Fruit fly (Drosophila melanogaster) whole organism, wandering third instar larva: ENCODE data around the gene ush.

ENCODE experiments used
- CG32264 ChIP-seq: fragments of 200-800 bp; sonication (Bioruptor generic); optimal IDR thresholded peaks from 2 replicates; lab custom pipeline; 2016; ENCODE audit warnings: missing biosample characterization, missing genetic modification characterization
- CG9705 ChIP-seq: fragments of 200-800 bp; sonication (Bioruptor generic); optimal IDR thresholded peaks from 2 replicates; lab custom pipeline; 2018; ENCODE audit warnings: missing biosample characterization, mild to moderate bottlenecking, missing genetic modification characterization
- CrebA ChIP-seq: fragments of 200-800 bp; sonication (Bioruptor generic); optimal IDR thresholded peaks from 2 replicates; lab custom pipeline; 2016; ENCODE audit warnings: missing biosample characterization, mild to moderate bottlenecking, missing genetic modification characterization, borderline replicate concordance
- Dif ChIP-seq: fragments of 200-275, 200-300 bp; sonication (Bioruptor generic); optimal IDR thresholded peaks from 2 replicates; lab custom pipeline; 2018; ENCODE audit warnings: missing biosample characterization, missing genetic modification characterization; ENCODE audit not compliant: partially characterized antibody
- GATAd ChIP-seq: sonication (Bioruptor generic); optimal IDR thresholded peaks from 2 replicates; lab custom pipeline; 2016; ENCODE audit warnings: missing biosample characterization, missing genetic modification characterization
- HLH106 ChIP-seq: fragments of 200-800 bp; optimal IDR thresholded peaks from 3 replicates; lab custom pipeline; 2019; ENCODE audit warnings: missing biosample characterization, mild to moderate bottlenecking, missing genetic modification characterization, moderate library complexity
- Hnf4 ChIP-seq: fragments of 200-800 bp; sonication (Bioruptor generic); optimal IDR thresholded peaks from 2 replicates; lab custom pipeline; 2016; ENCODE audit warnings: missing biosample characterization, mild to moderate bottlenecking, missing genetic modification characterization
- Hr83 ChIP-seq: fragments of 200-300 bp; sonication (Bioruptor generic); optimal IDR thresholded peaks from 2 replicates; lab custom pipeline; 2016; ENCODE audit warnings: missing biosample characterization, mild to moderate bottlenecking, missing genetic modification characterization, moderate library complexity; ENCODE audit not compliant: poor library complexity, severe bottlenecking
- Jra ChIP-seq: sonication (Bioruptor generic); optimal IDR thresholded peaks from 2 replicates; lab custom pipeline; 2016; ENCODE audit warnings: missing biosample characterization, missing genetic modification characterization
- Mio ChIP-seq: sonication (Bioruptor generic); optimal IDR thresholded peaks from 2 replicates; lab custom pipeline; 2016; ENCODE audit warnings: missing biosample characterization, missing genetic modification characterization
- Myc ChIP-seq: fragments of >200 bp; optimal IDR thresholded peaks from 2 replicates; lab custom pipeline; 2017
- N ChIP-seq: fragments of >200 bp; optimal IDR thresholded peaks from 2 replicates; lab custom pipeline; 2018; ENCODE audit warnings: missing biosample characterization, missing external identifiers, missing genetic modification characterization
- OdsH ChIP-seq: fragments of 200-800 bp; sonication (Bioruptor generic); optimal IDR thresholded peaks from 2 replicates; lab custom pipeline; 2016; ENCODE audit warnings: missing biosample characterization, mild to moderate bottlenecking, missing genetic modification characterization
- Rel ChIP-seq, 2 experiments: fragments of 200-800 bp; sonication (Bioruptor generic) in 1 of 2; optimal IDR thresholded peaks; 2 replicates in 1 of 2; 3 replicates in 1 of 2; lab custom pipeline; 2016 to 2019; ENCODE audit warnings: mild to moderate bottlenecking in 2 of 2, missing biosample characterization in 2 of 2, missing genetic modification characterization in 2 of 2, moderate library complexity in 1 of 2
- Sp1 ChIP-seq: fragments of 200-800 bp; sonication (Bioruptor generic); optimal IDR thresholded peaks from 3 replicates; lab custom pipeline; 2019; ENCODE audit warnings: missing biosample characterization, mild to moderate bottlenecking, missing genetic modification characterization, moderate library complexity
- br ChIP-seq: fragments of 200-800 bp; sonication (Bioruptor generic); optimal IDR thresholded peaks from 2 replicates; lab custom pipeline; 2016; ENCODE audit warnings: missing biosample characterization, missing genetic modification characterization
- brk ChIP-seq: fragments of 200-800 bp; sonication (Bioruptor generic); optimal IDR thresholded peaks from 2 replicates; lab custom pipeline; 2016; ENCODE audit warnings: missing biosample characterization, mild to moderate bottlenecking, missing genetic modification characterization
- dl ChIP-seq, 2 experiments: fragments of 175-275, 200-275 bp in 1 of 2; fragments of 200-275 bp in 1 of 2; sonication (Bioruptor generic); optimal IDR thresholded peaks; lab custom pipeline; 2018; ENCODE audit warnings: mild to moderate bottlenecking in 2 of 2, missing biosample characterization in 2 of 2, missing genetic modification characterization in 2 of 2, moderate library complexity in 2 of 2; ENCODE audit not compliant: partially characterized antibody in 2 of 2, insufficient read depth in 1 of 2
- dmrt93B ChIP-seq: fragments of 200-800 bp; sonication (Bioruptor generic); optimal IDR thresholded peaks from 2 replicates; lab custom pipeline; 2018; ENCODE audit warnings: missing biosample characterization, mild to moderate bottlenecking, missing genetic modification characterization
- dsf ChIP-seq: sonication (Bioruptor generic); optimal IDR thresholded peaks from 2 replicates; lab custom pipeline; 2016; ENCODE audit warnings: missing biosample characterization, missing genetic modification characterization, borderline replicate concordance
- ey ChIP-seq: fragments of 200-800 bp; sonication (Bioruptor generic); optimal IDR thresholded peaks from 2 replicates; lab custom pipeline; 2016; ENCODE audit warnings: missing biosample characterization, missing genetic modification characterization
- foxo ChIP-seq, 2 experiments: fragments of 200-800 bp; sonication (Bioruptor generic); optimal IDR thresholded peaks; 2 replicates in 1 of 2; 3 replicates in 1 of 2; lab custom pipeline; 2016 to 2017; ENCODE audit warnings: missing biosample characterization in 2 of 2, missing genetic modification characterization in 2 of 2
- fru ChIP-seq: fragments of 200-800 bp; sonication (Bioruptor generic); optimal IDR thresholded peaks from 3 replicates; lab custom pipeline; 2016; ENCODE audit warnings: missing biosample characterization, mild to moderate bottlenecking, missing genetic modification characterization
- h ChIP-seq: fragments of 200-800 bp; sonication (Bioruptor generic); optimal IDR thresholded peaks from 3 replicates; lab custom pipeline; 2016; ENCODE audit warnings: missing biosample characterization, mild to moderate bottlenecking, missing genetic modification characterization
- jim ChIP-seq: fragments of 175-275, 200-325 bp; sonication (Bioruptor generic); optimal IDR thresholded peaks from 2 replicates; lab custom pipeline; 2016; ENCODE audit warnings: missing biosample characterization, mild to moderate bottlenecking, missing genetic modification characterization
- lola ChIP-seq: fragments of >200 bp; optimal IDR thresholded peaks from 2 replicates; lab custom pipeline; 2017; ENCODE audit warnings: missing biosample characterization, missing genetic modification characterization
- pan ChIP-seq: fragments of >200 bp; optimal IDR thresholded peaks from 2 replicates; lab custom pipeline; 2017
- psq ChIP-seq: fragments of 200-800 bp; sonication (Bioruptor generic); optimal IDR thresholded peaks from 3 replicates; lab custom pipeline; 2017; ENCODE audit warnings: missing biosample characterization, mild to moderate bottlenecking, missing genetic modification characterization, moderate library complexity
- rgr ChIP-seq: fragments of 200-800 bp; sonication (Bioruptor generic); optimal IDR thresholded peaks from 3 replicates; lab custom pipeline; 2016; ENCODE audit warnings: missing biosample characterization, mild to moderate bottlenecking, missing genetic modification characterization
- sage ChIP-seq: fragments of 200-800 bp; sonication (Bioruptor generic); optimal IDR thresholded peaks from 2 replicates; lab custom pipeline; 2016; ENCODE audit warnings: missing biosample characterization, mild to moderate bottlenecking, missing genetic modification characterization
- sv ChIP-seq: fragments of 200-800 bp; sonication (Bioruptor generic); optimal IDR thresholded peaks from 3 replicates; lab custom pipeline; 2016; ENCODE audit warnings: missing biosample characterization, missing genetic modification characterization
- tai ChIP-seq: sonication (Bioruptor generic); optimal IDR thresholded peaks from 2 replicates; lab custom pipeline; 2016; ENCODE audit warnings: missing biosample characterization, missing genetic modification characterization
- woc ChIP-seq: sonication (Bioruptor generic); optimal IDR thresholded peaks from 2 replicates; lab custom pipeline; 2016; ENCODE audit warnings: missing biosample characterization, mild to moderate bottlenecking, missing genetic modification characterization

The ush gene

dm6 chr2L:485127-485824 lies 9.3 kb downstream of the ush start:
- TF ChIP-seq lola (GFP tag; lab: Kevin White, UChicago) (no peak), CG32264 (GFP tag; lab: Kevin White, UChicago) (no peak), Dif (no peak), GATAd (GFP tag; lab: Kevin White, UChicago) (no peak), Rel (GFP tag; optimal IDR thresholded peaks at IDR 0.05; lab: Kevin White, UChicago) (no peak), Rel (tag; optimal IDR thresholded peaks at IDR 0.05; lab: Kevin White, UChicago) (no peak), sv (GFP tag; lab: Kevin White, UChicago) (peak; percentile 54), foxo (GFP tag; optimal IDR thresholded peaks at IDR 0.05; lab: Kevin White, UChicago) (no peak), CrebA (peak; percentile 17)

dm6 chr2L:485825-486240 lies 9.8 kb downstream of the ush start:
- TF ChIP-seq dsf (GFP tag; lab: Kevin White, UChicago) (peak; percentile 94), fru (GFP tag; lab: Kevin White, UChicago) (peak; percentile 97), br (GFP tag; lab: Kevin White, UChicago) (peak; percentile 96), pan (no peak), CG32264 (GFP tag; lab: Kevin White, UChicago) (peak; percentile 86), tai (peak; percentile 98), sage (GFP tag; lab: Kevin White, UChicago) (peak; percentile 82), HLH106 (tag; lab: Kevin White, UChicago) (peak; percentile 56), psq (GFP tag; lab: Kevin White, UChicago) (peak; percentile 92), h (peak; percentile 98), Hr83 (GFP tag; lab: Kevin White, UChicago) (peak; percentile 100), ey (GFP tag; lab: Kevin White, UChicago) (peak; percentile 86), Sp1 (GFP tag; lab: Kevin White, UChicago) (peak; percentile 88), OdsH (GFP tag; lab: Kevin White, UChicago) (peak; percentile 96), GATAd (GFP tag; lab: Kevin White, UChicago) (peak; percentile 94), Mio (GFP tag; lab: Kevin White, UChicago) (peak; percentile 68), jim (peak; percentile 98), rgr (peak; percentile 96), N (GFP tag; lab: Kevin White, UChicago) (no peak), woc (GFP tag; lab: Kevin White, UChicago) (peak; percentile 65), Rel (GFP tag; optimal IDR thresholded peaks at IDR 0.05; lab: Kevin White, UChicago) (peak; percentile 65), Rel (tag; optimal IDR thresholded peaks at IDR 0.05; lab: Kevin White, UChicago) (peak; percentile 74), Myc (lab: Kevin White, UChicago) (no peak), dl (GFP tag; optimal IDR thresholded peaks at IDR 0.05; lab: Kevin White, UChicago; ENCODE audit: insufficient read depth in 1 of 2, partially characterized antibody in 2 of 2) (no peak), sv (GFP tag; lab: Kevin White, UChicago) (no peak), Hnf4 (GFP tag; lab: Kevin White, UChicago) (peak; percentile 98), foxo (GFP tag; optimal IDR thresholded peaks at IDR 0.05; lab: Kevin White, UChicago) (peak; percentile 64 to 92), lola (GFP tag; lab: Kevin White, UChicago) (no peak), CrebA (no peak), CG9705 (GFP tag; lab: Kevin White, UChicago) (peak; percentile 81), dmrt93B (peak; percentile 74), brk (GFP tag; lab: Kevin White, UChicago) (peak; percentile 85), Jra (GFP tag; lab: Kevin White, UChicago) (peak; percentile 98)

- TF ChIP-seq Rel (GFP tag; optimal IDR thresholded peaks at IDR 0.05; lab: Kevin White, UChicago) (no peak), Rel (tag; optimal IDR thresholded peaks at IDR 0.05; lab: Kevin White, UChicago) (peak; percentile 96), CrebA (no peak)
These were observed 11.2 kb downstream of the ush start for dm6 chr2L:487171-487570.
